Comparison of ENCODE assay signal across 1 fruit fly cellular context in the genomic region with DNA sequence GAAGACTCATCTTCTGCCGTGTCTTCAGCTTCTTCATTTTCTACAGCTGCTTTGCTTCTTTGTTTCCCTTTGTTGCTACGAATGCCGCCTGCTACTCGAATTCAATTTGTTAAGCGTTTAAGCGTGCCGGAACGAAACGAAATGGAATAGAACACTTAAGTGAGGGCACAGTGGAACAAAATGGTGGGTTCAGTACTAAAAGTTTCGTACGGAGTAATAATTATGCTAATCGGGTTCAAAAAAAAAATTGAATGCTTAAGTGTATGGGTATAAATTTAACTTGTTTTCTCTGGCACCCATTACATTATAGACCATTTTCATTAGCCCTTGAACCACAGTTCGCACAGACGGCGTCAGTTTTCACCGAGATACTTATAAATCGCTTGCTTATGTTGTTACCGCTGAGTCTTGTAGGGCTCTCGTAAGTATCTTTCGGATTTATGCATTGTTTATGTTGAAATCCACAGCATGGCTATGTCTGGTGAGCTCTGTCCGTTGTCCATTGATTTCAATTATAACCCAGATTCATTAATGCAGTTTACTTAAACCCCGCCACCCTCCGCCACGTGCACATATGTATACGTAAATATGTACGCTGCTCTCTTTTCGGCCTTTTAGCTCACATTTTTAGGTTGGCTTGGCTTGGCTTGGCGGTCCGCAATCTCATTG.
TF ChIP-seq lines count a peak whose summit lies in the region.

No protein-coding gene starts in this region.

TF ChIP-seq in whole organism, embryonic, 481 proteins besides CTCF, POLR2A, EP300 and RAD21 (continued from another document and continues in another):
- TF ChIP-seq CG7963 (GFP tag; IDR thresholded peaks at IDR 0.05; lab: Robert Waterston, UW; ENCODE audit: partially characterized antibody) = no peak; the same call in 1 of the 3 replicates
- peak; percentile 78 for TF ChIP-seq Hsf (GFP tag; optimal IDR thresholded peaks at IDR 0.05; lab: Kevin White, UChicago)
- peak; percentile 89 for TF ChIP-seq mam (GFP tag; optimal IDR thresholded peaks at IDR 0.05; lab: Kevin White, UChicago)
- peak; percentile 84 for TF ChIP-seq klu (GFP tag; IDR thresholded peaks at IDR 0.05; lab: Robert Waterston, UW)
- peak; percentile 76 for TF ChIP-seq CG6791 (GFP tag; IDR thresholded peaks at IDR 0.05; lab: Robert Waterston, UW; ENCODE audit: partially characterized antibody)
- TF ChIP-seq CG3407 (GFP tag; optimal IDR thresholded peaks at IDR 0.05; lab: Kevin White, UChicago) = peak; percentile 55
- TF ChIP-seq CG30431 (GFP tag; optimal IDR thresholded peaks at IDR 0.05; lab: Kevin White, UChicago) = peak; percentile 73
- TF ChIP-seq CG7987 (GFP tag; optimal IDR thresholded peaks at IDR 0.05; lab: Kevin White, UChicago) = peak; percentile 73
- TF ChIP-seq CG18011 (GFP tag; optimal IDR thresholded peaks at IDR 0.05; lab: Kevin White, UChicago) = peak; percentile 52
- peak; percentile 62 for TF ChIP-seq ham (GFP tag; IDR thresholded peaks at IDR 0.05; lab: Robert Waterston, UW)
- TF ChIP-seq exex (tag; optimal IDR thresholded peaks at IDR 0.05; lab: Kevin White, UChicago) = peak; percentile 42
- TF ChIP-seq CG10209 (GFP tag; optimal IDR thresholded peaks at IDR 0.05; lab: Kevin White, UChicago) = peak; percentile 78
- TF ChIP-seq CG4328 (GFP tag; optimal IDR thresholded peaks at IDR 0.05; lab: Kevin White, UChicago) = peak; percentile 52
- peak; percentile 20 for TF ChIP-seq CG30020 (tag; optimal IDR thresholded peaks at IDR 0.05; lab: Kevin White, UChicago)
- TF ChIP-seq CG15696 (tag; optimal IDR thresholded peaks at IDR 0.05; lab: Kevin White, UChicago) = peak; percentile 85
- peak; percentile 78 for TF ChIP-seq CG9609 (GFP tag; optimal IDR thresholded peaks at IDR 0.05; lab: Kevin White, UChicago)
- peak; percentile 91 for TF ChIP-seq ap (GFP tag; IDR thresholded peaks at IDR 0.05; lab: Robert Waterston, UW)
- peak; percentile 53 for TF ChIP-seq pros (GFP tag; optimal IDR thresholded peaks at IDR 0.05; lab: Kevin White, UChicago)
- peak; percentile 92 for TF ChIP-seq jigr1 (GFP tag; IDR thresholded peaks at IDR 0.05; lab: Robert Waterston, UW)
- TF ChIP-seq CG31224 (GFP tag; IDR thresholded peaks at IDR 0.05; lab: Robert Waterston, UW) = peak; percentile 87
- TF ChIP-seq E2f1 (GFP tag; IDR thresholded peaks at IDR 0.05; lab: Robert Waterston, UW) = peak; percentile 95
- TF ChIP-seq slou (GFP tag; optimal IDR thresholded peaks at IDR 0.05; lab: Kevin White, UChicago) = peak; percentile 39
- peak; percentile 90 for TF ChIP-seq gro (GFP tag; optimal IDR thresholded peaks at IDR 0.05; lab: Kevin White, UChicago)
- peak; percentile 90 for TF ChIP-seq onecut (GFP tag; IDR thresholded peaks at IDR 0.05; lab: Robert Waterston, UW)
- no peak for TF ChIP-seq br (optimal IDR thresholded peaks at IDR 0.05; lab: Kevin White, UChicago)
- peak; percentile 51; the same call in 1 of the 2 replicates for TF ChIP-seq sna (GFP tag; IDR thresholded peaks at IDR 0.05; lab: Robert Waterston, UW; ENCODE audit: partially characterized antibody)
- peak; percentile 97 for TF ChIP-seq Ets65A (GFP tag; lab: Kevin White, UChicago)
- peak; percentile 94 for TF ChIP-seq ken (GFP tag; IDR thresholded peaks at IDR 0.05; lab: Robert Waterston, UW)
- TF ChIP-seq repo (GFP tag; optimal IDR thresholded peaks at IDR 0.05; lab: Kevin White, UChicago) = peak; percentile 91
- TF ChIP-seq cato (GFP tag; optimal IDR thresholded peaks at IDR 0.05; lab: Kevin White, UChicago; ENCODE audit: borderline replicate concordance) = peak; percentile 38
- TF ChIP-seq fd102C (GFP tag; optimal IDR thresholded peaks at IDR 0.05; lab: Kevin White, UChicago) = no peak
- TF ChIP-seq Taf1 (GFP tag; IDR thresholded peaks at IDR 0.05; lab: Robert Waterston, UW) = peak; percentile 91
- peak; percentile 93 for TF ChIP-seq Optix (GFP tag; IDR thresholded peaks at IDR 0.05; lab: Robert Waterston, UW)
- TF ChIP-seq CG6175 (GFP tag; IDR thresholded peaks at IDR 0.05; lab: Robert Waterston, UW) = peak; percentile 90
- peak; percentile 71 for TF ChIP-seq CG8281 (tag; optimal IDR thresholded peaks at IDR 0.05; lab: Kevin White, UChicago)
- peak; percentile 71 for TF ChIP-seq CG9437 (GFP tag; optimal IDR thresholded peaks at IDR 0.05; lab: Kevin White, UChicago)
- TF ChIP-seq CG17359 (tag; optimal IDR thresholded peaks at IDR 0.05; lab: Kevin White, UChicago) = peak; percentile 96
- peak; percentile 85 for TF ChIP-seq CG15011 (GFP tag; optimal IDR thresholded peaks at IDR 0.05; lab: Kevin White, UChicago)
- TF ChIP-seq Ptx1 (GFP tag; IDR thresholded peaks at IDR 0.05; lab: Robert Waterston, UW) = peak; percentile 97
- TF ChIP-seq CG5953 (GFP tag; IDR thresholded peaks at IDR 0.05; lab: Robert Waterston, UW) = peak; percentile 86
- peak; percentile 94 for TF ChIP-seq row (GFP tag; IDR thresholded peaks at IDR 0.05; lab: Robert Waterston, UW)
- peak; percentile 93 for TF ChIP-seq dati (GFP tag; IDR thresholded peaks at IDR 0.05; lab: Robert Waterston, UW)
- TF ChIP-seq CG33213 (GFP tag; optimal IDR thresholded peaks at IDR 0.05; lab: Kevin White, UChicago) = peak; percentile 94
- peak; percentile 42 for TF ChIP-seq Dip3 (GFP tag; optimal IDR thresholded peaks at IDR 0.05; lab: Kevin White, UChicago)
- TF ChIP-seq Dfd (GFP tag; optimal IDR thresholded peaks at IDR 0.05; lab: Kevin White, UChicago) = no peak
- peak; percentile 89 for TF ChIP-seq CG12769 (tag; optimal IDR thresholded peaks at IDR 0.05; lab: Kevin White, UChicago)
- peak; percentile 80 for TF ChIP-seq caup (GFP tag; optimal IDR thresholded peaks at IDR 0.05; lab: Kevin White, UChicago; ENCODE audit: severe bottlenecking)
- peak; percentile 93 for TF ChIP-seq CG8765 (GFP tag; IDR thresholded peaks at IDR 0.05; lab: Robert Waterston, UW)
- peak; percentile 92 for TF ChIP-seq C15 (GFP tag; IDR thresholded peaks at IDR 0.05; lab: Robert Waterston, UW)
- no peak for TF ChIP-seq mld (GFP tag; IDR thresholded peaks at IDR 0.05; lab: Robert Waterston, UW; ENCODE audit: partially characterized antibody)
- TF ChIP-seq cwo (GFP tag; optimal IDR thresholded peaks at IDR 0.05; lab: Kevin White, UChicago) = peak; percentile 90
- peak; percentile 93 for TF ChIP-seq CG5245 (GFP tag; optimal IDR thresholded peaks at IDR 0.05; lab: Kevin White, UChicago)
- TF ChIP-seq CG17912 (GFP tag; optimal IDR thresholded peaks at IDR 0.05; lab: Kevin White, UChicago) = peak; percentile 73
- TF ChIP-seq CG3838 (GFP tag; optimal IDR thresholded peaks at IDR 0.05; lab: Kevin White, UChicago) = peak; percentile 21
- TF ChIP-seq NK7.1 (GFP tag; optimal IDR thresholded peaks at IDR 0.05; lab: Kevin White, UChicago) = peak; percentile 56
- TF ChIP-seq Myb (GFP tag; optimal IDR thresholded peaks at IDR 0.05; lab: Kevin White, UChicago) = peak; percentile 55
- peak; percentile 89 for TF ChIP-seq danr (GFP tag; IDR thresholded peaks at IDR 0.05; lab: Robert Waterston, UW)
- TF ChIP-seq Eip74EF (GFP tag; optimal IDR thresholded peaks at IDR 0.05; lab: Kevin White, UChicago) = peak in 1 of 2 experiments; percentile 8
- peak; percentile 92 for TF ChIP-seq CG13624 (GFP tag; optimal IDR thresholded peaks at IDR 0.05; lab: Kevin White, UChicago)
- TF ChIP-seq tio (GFP tag; optimal IDR thresholded peaks at IDR 0.05; lab: Kevin White, UChicago) = peak; percentile 69
- peak; percentile 95 for TF ChIP-seq so (GFP tag; IDR thresholded peaks at IDR 0.05; lab: Robert Waterston, UW)
- peak; percentile 96 for TF ChIP-seq ase (GFP tag; IDR thresholded peaks at IDR 0.05; lab: Robert Waterston, UW)
- no peak for TF ChIP-seq CG15073 (GFP tag; optimal IDR thresholded peaks at IDR 0.05; lab: Kevin White, UChicago)
- TF ChIP-seq CG17186 (GFP tag; optimal IDR thresholded peaks at IDR 0.05; lab: Kevin White, UChicago) = peak; percentile 83
- peak; percentile 89 for TF ChIP-seq Dbx (GFP tag; IDR thresholded peaks at IDR 0.05; lab: Robert Waterston, UW)
- peak; percentile 96 for TF ChIP-seq tgo (GFP tag; IDR thresholded peaks at IDR 0.05; lab: Robert Waterston, UW)
- TF ChIP-seq rib (GFP tag; IDR thresholded peaks at IDR 0.05; lab: Robert Waterston, UW) = peak; percentile 86
- peak; percentile 41 for TF ChIP-seq Scr (GFP tag; IDR thresholded peaks at IDR 0.05; lab: Robert Waterston, UW; ENCODE audit: partially characterized antibody)
- no peak for TF ChIP-seq CG42726 (GFP tag; IDR thresholded peaks at IDR 0.05; lab: Robert Waterston, UW; ENCODE audit: partially characterized antibody)
- TF ChIP-seq CG18262 (tag; optimal IDR thresholded peaks at IDR 0.05; lab: Kevin White, UChicago) = peak; percentile 94
- TF ChIP-seq zfh1 (GFP tag; IDR thresholded peaks at IDR 0.05; lab: Robert Waterston, UW) = peak; percentile 98
- no peak for TF ChIP-seq B-H2 (GFP tag; optimal IDR thresholded peaks at IDR 0.05; lab: Kevin White, UChicago)
- TF ChIP-seq CG30403 (GFP tag; optimal IDR thresholded peaks at IDR 0.05; lab: Kevin White, UChicago) = peak; percentile 78
- peak; percentile 55 for TF ChIP-seq Mad (GFP tag; optimal IDR thresholded peaks at IDR 0.05; lab: Kevin White, UChicago)
- TF ChIP-seq gfzf (GFP tag; optimal IDR thresholded peaks at IDR 0.05; lab: Kevin White, UChicago) = no peak
- no peak for TF ChIP-seq cg (GFP tag; optimal IDR thresholded peaks at IDR 0.05; lab: Kevin White, UChicago)
- peak; percentile 77 for TF ChIP-seq CG3847 (GFP tag; IDR thresholded peaks at IDR 0.05; lab: Robert Waterston, UW)
- TF ChIP-seq D (optimal IDR thresholded peaks at IDR 0.05; lab: Kevin White, UChicago) = no peak
- peak; percentile 96 for TF ChIP-seq D (GFP tag; optimal IDR thresholded peaks at IDR 0.05; lab: Kevin White, UChicago)
- no peak for TF ChIP-seq BEAF-32 (GFP tag; optimal IDR thresholded peaks at IDR 0.05; lab: Kevin White, UChicago)
- TF ChIP-seq bowl (GFP tag; IDR thresholded peaks at IDR 0.05; lab: Robert Waterston, UW) = peak; percentile 86
- TF ChIP-seq nom (GFP tag; optimal IDR thresholded peaks at IDR 0.05; lab: Kevin White, UChicago) = peak; percentile 88
- no peak for TF ChIP-seq Sin3A (optimal IDR thresholded peaks at IDR 0.05; lab: Kevin White, UChicago)
- TF ChIP-seq CG12299 (tag; optimal IDR thresholded peaks at IDR 0.05; lab: Kevin White, UChicago) = no peak
- peak; percentile 89 for TF ChIP-seq CG17612 (GFP tag; IDR thresholded peaks at IDR 0.05; lab: Robert Waterston, UW)
- peak; percentile 78 for TF ChIP-seq z (GFP tag; IDR thresholded peaks at IDR 0.05; lab: Robert Waterston, UW)
- peak; percentile 37 for TF ChIP-seq Usf (GFP tag; optimal IDR thresholded peaks at IDR 0.05; lab: Kevin White, UChicago)
- no peak for TF ChIP-seq yki (optimal IDR thresholded peaks at IDR 0.05; lab: Kevin White, UChicago)
- peak; percentile 79 for TF ChIP-seq CG6683 (GFP tag; optimal IDR thresholded peaks at IDR 0.05; lab: Kevin White, UChicago)
- peak; percentile 95 for TF ChIP-seq fd96Cb (tag; optimal IDR thresholded peaks at IDR 0.05; lab: Kevin White, UChicago)
- TF ChIP-seq dysf (GFP tag; IDR thresholded peaks at IDR 0.05; lab: Robert Waterston, UW) = peak; percentile 97
- TF ChIP-seq CG1603 (tag; optimal IDR thresholded peaks at IDR 0.05; lab: Kevin White, UChicago) = peak; percentile 93
- TF ChIP-seq Blimp-1 (GFP tag; optimal IDR thresholded peaks at IDR 0.05; lab: Kevin White, UChicago) = peak; percentile 92
- peak; percentile 87 for TF ChIP-seq Sox102F (GFP tag; optimal IDR thresholded peaks at IDR 0.05; lab: Kevin White, UChicago)
- TF ChIP-seq Bdp1 (GFP tag; optimal IDR thresholded peaks at IDR 0.05; lab: Kevin White, UChicago) = peak; percentile 41
- peak; percentile 86 for TF ChIP-seq al (GFP tag; IDR thresholded peaks at IDR 0.05; lab: Robert Waterston, UW)
- peak; percentile 81 for TF ChIP-seq CG31365 (tag; optimal IDR thresholded peaks at IDR 0.05; lab: Kevin White, UChicago)
- TF ChIP-seq CG15601 (tag; optimal IDR thresholded peaks at IDR 0.05; lab: Kevin White, UChicago) = peak; percentile 33
- peak; percentile 50 for TF ChIP-seq zfh2 (GFP tag; optimal IDR thresholded peaks at IDR 0.05; lab: Kevin White, UChicago)
- TF ChIP-seq dmrt99B (tag; optimal IDR thresholded peaks at IDR 0.05; lab: Kevin White, UChicago) = peak; percentile 96
- TF ChIP-seq Hr39 (optimal IDR thresholded peaks at IDR 0.05; lab: Kevin White, UChicago) = no peak
- TF ChIP-seq Poxn (GFP tag; IDR thresholded peaks at IDR 0.05; lab: Robert Waterston, UW) = 0 out of 2 replicates have a peak, but pooled peaks have one; percentile 7
- TF ChIP-seq CG16863 (GFP tag; optimal IDR thresholded peaks at IDR 0.05; lab: Kevin White, UChicago) = peak; percentile 79
- TF ChIP-seq CG8388 (GFP tag; optimal IDR thresholded peaks at IDR 0.05; lab: Kevin White, UChicago) = peak; percentile 62
- peak; percentile 49; the same call in 1 of the 2 replicates for TF ChIP-seq Adf1 (GFP tag; IDR thresholded peaks at IDR 0.05; lab: Robert Waterston, UW)
- TF ChIP-seq CG4617 (GFP tag; optimal IDR thresholded peaks at IDR 0.05; lab: Kevin White, UChicago; ENCODE audit: borderline replicate concordance) = peak; percentile 8
- TF ChIP-seq CG18619 (GFP tag; optimal IDR thresholded peaks at IDR 0.05; lab: Kevin White, UChicago) = peak; percentile 75
- TF ChIP-seq zen2 (GFP tag; IDR thresholded peaks at IDR 0.05; lab: Robert Waterston, UW; ENCODE audit: partially characterized antibody) = no peak
- TF ChIP-seq slbo (GFP tag; IDR thresholded peaks at IDR 0.05; lab: Robert Waterston, UW) = peak; percentile 89
- peak; percentile 91 for TF ChIP-seq CG12071 (GFP tag; optimal IDR thresholded peaks at IDR 0.05; lab: Kevin White, UChicago)
- TF ChIP-seq psq (GFP tag; optimal IDR thresholded peaks at IDR 0.05; lab: Kevin White, UChicago) = peak; percentile 30
- TF ChIP-seq sisA (GFP tag; IDR thresholded peaks at IDR 0.05; lab: Robert Waterston, UW) = peak; percentile 96
- TF ChIP-seq CG8944 (GFP tag; optimal IDR thresholded peaks at IDR 0.05; lab: Kevin White, UChicago) = peak; percentile 79
- peak; percentile 94 for TF ChIP-seq lab (GFP tag; optimal IDR thresholded peaks at IDR 0.05; lab: Kevin White, UChicago)
- peak; percentile 87 for TF ChIP-seq sr (GFP tag; IDR thresholded peaks at IDR 0.05; lab: Robert Waterston, UW)
- peak; percentile 68 for TF ChIP-seq dm (GFP tag; optimal IDR thresholded peaks at IDR 0.05; lab: Kevin White, UChicago)
- peak; percentile 67 for TF ChIP-seq CG11398 (GFP tag; optimal IDR thresholded peaks at IDR 0.05; lab: Kevin White, UChicago)
- peak; percentile 96 for TF ChIP-seq CG32532 (GFP tag; IDR thresholded peaks at IDR 0.05; lab: Robert Waterston, UW)
- peak; percentile 91 for TF ChIP-seq Mrtf (GFP tag; IDR thresholded peaks at IDR 0.05; lab: Robert Waterston, UW)
- peak; percentile 62 for TF ChIP-seq nerfin-2 (GFP tag; IDR thresholded peaks at IDR 0.05; lab: Robert Waterston, UW; ENCODE audit: partially characterized antibody)
- peak; percentile 34 for TF ChIP-seq tup (GFP tag; optimal IDR thresholded peaks at IDR 0.05; lab: Kevin White, UChicago)
- TF ChIP-seq CG1792 (GFP tag; optimal IDR thresholded peaks at IDR 0.05; lab: Kevin White, UChicago) = peak; percentile 93
